Fruit fly (Drosophila melanogaster) whole organism, embryonic: Measurements from ENCODE around the gene Spc25.
A peak's percentile ranks its signal among the peaks of the same experiment; 100 is the strongest.

Experiments
- Abd-B ChIP-seq: fragments of 200-800 bp; sonication (Bioruptor generic); optimal IDR thresholded peaks from 2 replicates; lab custom pipeline; 2018; ENCODE audit warnings: missing biosample characterization, mild to moderate bottlenecking, missing genetic modification characterization, moderate library complexity
- Adf1 ChIP-seq: fragments of 200-800 bp; sonication (Bioruptor generic); IDR thresholded peaks from 2 replicates; pipeline ENCODE4 v1.3.6; 2022; ENCODE audit warnings: missing biosample characterization, missing genetic modification characterization
- CG10209 ChIP-seq: fragments of 200-800 bp; sonication (Bioruptor generic); optimal IDR thresholded peaks from 3 replicates; lab custom pipeline; 2017; ENCODE audit warnings: missing biosample characterization, mild to moderate bottlenecking, missing genetic modification characterization, missing genetic modification reagents
- CG11560 ChIP-seq: fragments of 200-800 bp; sonication (Bioruptor generic); IDR thresholded peaks from 3 replicates; pipeline ENCODE4 v1.3.6; 2022; ENCODE audit warnings: missing biosample characterization, missing genetic modification characterization
- CG14667 ChIP-seq: fragments of 200-800 bp; sonication (Bioruptor generic); IDR thresholded peaks from 2 replicates; pipeline ENCODE4 v1.3.6; 2022; ENCODE audit warnings: missing biosample characterization, missing genetic modification characterization
- CG14860 ChIP-seq: fragments of 200-800 bp; sonication (Bioruptor generic); IDR thresholded peaks from 3 replicates; pipeline ENCODE4 v1.3.6; 2022; ENCODE audit warnings: missing biosample characterization, missing genetic modification characterization; ENCODE audit not compliant: partially characterized antibody
- CG16813 ChIP-seq: fragments of 200-800 bp; sonication (Bioruptor generic); IDR thresholded peaks from 3 replicates; pipeline ENCODE4 v1.3.6; 2022; ENCODE audit warnings: missing biosample characterization, missing genetic modification characterization; ENCODE audit not compliant: partially characterized antibody
- CG17385 ChIP-seq: fragments of 200-800 bp; sonication (Bioruptor generic); optimal IDR thresholded peaks from 3 replicates; lab custom pipeline; 2018; ENCODE audit warnings: missing biosample characterization, mild to moderate bottlenecking, missing genetic modification characterization
- CG17612 ChIP-seq: fragments of 200-800 bp; sonication (Bioruptor generic); IDR thresholded peaks from 2 replicates; pipeline ENCODE4 v1.3.6; 2022; ENCODE audit warnings: missing biosample characterization, missing genetic modification characterization
- CG17802 ChIP-seq: fragments of 200-800 bp; sonication (Bioruptor generic); optimal IDR thresholded peaks from 2 replicates; lab custom pipeline; 2018; ENCODE audit warnings: missing biosample characterization, mild to moderate bottlenecking, missing genetic modification characterization, moderate library complexity
- CG31388 ChIP-seq: fragments of 200-800 bp; sonication (Bioruptor generic); optimal IDR thresholded peaks from 2 replicates; lab custom pipeline; 2016; ENCODE audit warnings: missing biosample characterization, missing genetic modification characterization
- CG31441 ChIP-seq: fragments of 200-800 bp; sonication (Bioruptor generic); IDR thresholded peaks from 2 replicates; pipeline ENCODE4 v1.3.6; 2022; ENCODE audit warnings: missing biosample characterization, missing genetic modification characterization
- CG32772 ChIP-seq: fragments of 200-800 bp; sonication (Bioruptor generic); IDR thresholded peaks from 2 replicates; pipeline ENCODE4 v1.3.6; 2022; ENCODE audit warnings: missing biosample characterization, missing genetic modification characterization
- CG3407 ChIP-seq: fragments of 200-800 bp; sonication (Bioruptor generic); optimal IDR thresholded peaks from 2 replicates; lab custom pipeline; 2018; ENCODE audit warnings: missing biosample characterization, mild to moderate bottlenecking, missing genetic modification characterization
- CG4360 ChIP-seq: fragments of 200-800 bp; sonication (Bioruptor generic); IDR thresholded peaks from 2 replicates; pipeline ENCODE4 v1.3.6; 2022; ENCODE audit warnings: missing biosample characterization, missing genetic modification characterization
- CG8388 ChIP-seq: fragments of 200-800 bp; sonication (Bioruptor generic); optimal IDR thresholded peaks from 2 replicates; lab custom pipeline; 2019; ENCODE audit warnings: missing biosample characterization, mild to moderate bottlenecking, missing genetic modification characterization, moderate library complexity
- CG9609 ChIP-seq: fragments of 200-800 bp; sonication (Bioruptor generic); optimal IDR thresholded peaks from 3 replicates; lab custom pipeline; 2016; ENCODE audit warnings: missing biosample characterization, missing genetic modification characterization
- CkIIα-i1 ChIP-seq: fragments of 200-800 bp; sonication (Bioruptor generic); IDR thresholded peaks from 2 replicates; pipeline ENCODE4 v1.3.6; 2022; ENCODE audit warnings: missing biosample characterization, missing genetic modification characterization
- CoRest ChIP-seq: fragments of 200-800 bp; sonication (Bioruptor generic); optimal IDR thresholded peaks from 3 replicates; lab custom pipeline; 2018; ENCODE audit warnings: missing biosample characterization, mild to moderate bottlenecking, missing genetic modification characterization, moderate library complexity
- Gug ChIP-seq: fragments of 200-800 bp; sonication (Bioruptor generic); IDR thresholded peaks from 4 replicates; pipeline ENCODE4 v1.3.6; 2022; ENCODE audit warnings: missing biosample characterization, missing genetic modification characterization
- HLHmδ ChIP-seq: fragments of 200-800 bp; sonication (Bioruptor generic); optimal IDR thresholded peaks from 2 replicates; lab custom pipeline; 2018; ENCODE audit warnings: missing biosample characterization, mild to moderate bottlenecking, missing genetic modification characterization, moderate library complexity
- Lhr ChIP-seq: fragments of 200-800 bp; sonication (Bioruptor generic); optimal IDR thresholded peaks from 3 replicates; lab custom pipeline; 2017; ENCODE audit warnings: mild to moderate bottlenecking, missing biosample characterization, missing genetic modification reagents, missing genetic modification characterization
- Nf-YA ChIP-seq: fragments of 200-800 bp; sonication (Bioruptor generic); IDR thresholded peaks from 2 replicates; pipeline ENCODE4 v1.3.6; 2022; ENCODE audit warnings: missing biosample characterization, missing genetic modification characterization
- Opbp ChIP-seq: fragments of 200-800 bp; sonication (Bioruptor generic); IDR thresholded peaks from 3 replicates; pipeline ENCODE4 v1.3.6; 2022; ENCODE audit warnings: missing biosample characterization, missing genetic modification characterization; ENCODE audit not compliant: partially characterized antibody
- Scr ChIP-seq: fragments of 200-800 bp; sonication (Bioruptor generic); IDR thresholded peaks from 2 replicates; pipeline ENCODE4 v1.3.6; 2022; ENCODE audit warnings: missing biosample characterization, missing genetic modification characterization; ENCODE audit not compliant: partially characterized antibody
- Trl ChIP-seq, 3 experiments: fragments of >200 bp in 2 of 3; fragments of 200-800 bp in 1 of 3; sonication (Bioruptor generic) in 1 of 3; optimal IDR thresholded peaks; 2 replicates in 1 of 3; 3 replicates in 2 of 3; lab custom pipeline; 2016 to 2017; ENCODE audit warnings: missing biosample characterization in 1 of 3, missing genetic modification characterization in 1 of 3
- bab2 ChIP-seq: fragments of 200-800 bp; sonication (Bioruptor generic); optimal IDR thresholded peaks from 2 replicates; lab custom pipeline; 2016; ENCODE audit warnings: missing biosample characterization, missing genetic modification characterization
- eyg ChIP-seq: fragments of 200-800 bp; sonication (Bioruptor generic); optimal IDR thresholded peaks from 3 replicates; lab custom pipeline; 2016; ENCODE audit warnings: missing biosample characterization, missing genetic modification characterization
- gfzf ChIP-seq: fragments of 200-800 bp; sonication (Bioruptor generic); optimal IDR thresholded peaks from 2 replicates; lab custom pipeline; 2016; ENCODE audit warnings: missing biosample characterization, mild to moderate bottlenecking, missing genetic modification characterization, moderate library complexity
- gro ChIP-seq: fragments of 200-800 bp; sonication (Bioruptor generic); optimal IDR thresholded peaks from 2 replicates; lab custom pipeline; 2016; ENCODE audit warnings: missing biosample characterization, missing genetic modification characterization
- gt ChIP-seq: fragments of 200-800 bp; sonication (Bioruptor generic); IDR thresholded peaks from 2 replicates; pipeline ENCODE4 v1.3.6; 2022; ENCODE audit warnings: missing biosample characterization, missing genetic modification characterization
- hb ChIP-seq: fragments of 200-800 bp; sonication (Bioruptor generic); IDR thresholded peaks from 3 replicates; pipeline ENCODE4 v1.3.6; 2022; ENCODE audit warnings: missing biosample characterization, missing genetic modification characterization; ENCODE audit not compliant: partially characterized antibody
- kah ChIP-seq: fragments of 200-800 bp; sonication (Bioruptor generic); optimal IDR thresholded peaks from 2 replicates; lab custom pipeline; 2018; ENCODE audit warnings: missing biosample characterization, mild to moderate bottlenecking, missing genetic modification characterization
- lov ChIP-seq, 2 experiments: fragments of 200-800 bp in 1 of 2; fragments of >200 bp in 1 of 2; sonication (Bioruptor generic) in 1 of 2; IDR thresholded peaks in 1 of 2; optimal IDR thresholded peaks in 1 of 2; 2 replicates in 1 of 2; 3 replicates in 1 of 2; pipeline versions ENCODE4 v1.3.6 to Lab custom; 2017 to 2022; ENCODE audit warnings: missing biosample characterization in 1 of 2, missing genetic modification characterization in 1 of 2
- luna ChIP-seq: fragments of 200-800 bp; sonication (Bioruptor generic); optimal IDR thresholded peaks from 2 replicates; lab custom pipeline; 2016; ENCODE audit warnings: missing biosample characterization, missing genetic modification characterization
- otp ChIP-seq: fragments of 200-800 bp; sonication (Bioruptor generic); IDR thresholded peaks from 3 replicates; pipeline ENCODE4, ENCODE4 v1.3.6; 2022; ENCODE audit warnings: missing biosample characterization, missing genetic modification characterization
- p53 ChIP-seq: fragments of 200-800 bp; sonication (Bioruptor generic); optimal IDR thresholded peaks from 2 replicates; lab custom pipeline; 2016; ENCODE audit warnings: missing biosample characterization, missing genetic modification characterization
- salm ChIP-seq: fragments of 200-800 bp; sonication (Bioruptor generic); optimal IDR thresholded peaks from 2 replicates; lab custom pipeline; 2018; ENCODE audit warnings: missing biosample characterization, mild to moderate bottlenecking, missing genetic modification characterization
- sc ChIP-seq, 3 experiments: fragments of >200 bp in 2 of 3; fragments of 200-800 bp in 1 of 3; sonication (Bioruptor generic) in 1 of 3; optimal IDR thresholded peaks; 2 replicates in 2 of 3; 3 replicates in 1 of 3; lab custom pipeline; 2017; ENCODE audit warnings: mild to moderate bottlenecking in 1 of 3, missing biosample characterization in 1 of 3, missing genetic modification characterization in 1 of 3, missing genetic modification reagents in 1 of 3
- sisA ChIP-seq: fragments of 200-800 bp; sonication (Bioruptor generic); IDR thresholded peaks from 2 replicates; pipeline ENCODE4 v1.3.6; 2022; ENCODE audit warnings: missing biosample characterization, missing genetic modification characterization
- tna ChIP-seq: fragments of 200-800 bp; sonication (Bioruptor generic); IDR thresholded peaks from 2 replicates; pipeline ENCODE4 v1.3.6; 2022; ENCODE audit warnings: missing biosample characterization, missing genetic modification characterization; ENCODE audit not compliant: partially characterized antibody
- trem ChIP-seq: fragments of 200-800 bp; optimal IDR thresholded peaks from 3 replicates; lab custom pipeline; 2019; ENCODE audit warnings: missing biosample characterization, mild to moderate bottlenecking, missing genetic modification characterization, moderate library complexity
- tup ChIP-seq: fragments of 200-800 bp; sonication (Bioruptor generic); optimal IDR thresholded peaks from 2 replicates; lab custom pipeline; 2016; ENCODE audit warnings: missing biosample characterization, mild to moderate bottlenecking, missing genetic modification characterization, moderate library complexity
- wdn ChIP-seq: fragments of 200-800 bp; sonication (Bioruptor generic); IDR thresholded peaks from 2 replicates; pipeline ENCODE4 v1.3.6; 2022; ENCODE audit warnings: missing biosample characterization, missing genetic modification characterization
- wor ChIP-seq: fragments of 200-800 bp; sonication (Bioruptor generic); IDR thresholded peaks from 2 replicates; pipeline ENCODE4 v1.3.6; 2022; ENCODE audit warnings: missing biosample characterization, missing genetic modification characterization
- zf30C ChIP-seq: fragments of 200-800 bp; sonication (Bioruptor generic); optimal IDR thresholded peaks from 3 replicates; lab custom pipeline; 2018; ENCODE audit warnings: missing biosample characterization, mild to moderate bottlenecking, missing genetic modification characterization

The Spc25 gene

DNA sequence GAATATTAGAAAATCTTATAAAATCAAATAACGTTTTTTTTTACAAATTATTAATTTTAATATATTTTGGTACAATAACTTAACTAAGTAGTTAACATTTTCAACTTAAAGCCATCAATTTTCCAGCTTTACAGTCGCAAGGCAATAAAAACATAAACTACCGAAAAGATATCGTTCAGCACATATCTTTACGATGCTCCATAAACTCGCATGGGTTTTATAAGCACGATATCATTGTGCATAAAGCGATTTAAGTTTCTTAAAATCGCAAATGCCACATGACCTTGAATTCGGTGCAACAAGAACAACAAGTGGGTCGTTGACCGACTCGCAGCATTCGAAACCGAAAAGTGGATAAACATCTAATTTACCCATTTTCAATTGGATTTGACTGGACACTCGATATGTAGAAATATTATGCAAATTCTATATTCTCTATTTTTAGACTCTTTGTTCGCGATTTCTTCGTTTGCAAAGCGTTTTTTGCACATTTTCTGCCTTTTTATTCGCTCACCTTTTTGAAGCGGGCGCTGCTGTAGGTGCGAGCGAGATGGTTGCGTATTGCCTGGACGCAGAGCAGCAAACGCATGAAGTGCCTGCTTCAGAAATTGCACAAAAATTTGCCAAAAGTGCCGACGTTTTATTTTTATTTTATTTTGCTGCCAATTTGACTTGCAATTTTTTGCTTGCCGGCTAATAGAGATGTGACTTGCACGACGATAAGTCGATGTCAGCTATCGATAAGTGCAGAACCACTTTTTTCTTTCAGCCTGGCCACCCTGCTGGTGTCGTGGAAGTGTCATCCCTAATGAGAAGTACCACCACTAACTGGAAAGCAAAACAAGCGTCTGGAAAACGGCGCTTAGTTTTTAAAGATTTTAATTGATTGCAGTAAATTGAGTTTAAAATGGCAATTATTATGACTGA is at the start of gene Spc25 (continued):
- TF ChIP-seq Trl (optimal IDR thresholded peaks at IDR 0.05; lab: Kevin White, UChicago) (no peak), Trl (GFP tag; optimal IDR thresholded peaks at IDR 0.05; lab: Kevin White, UChicago) (peak; percentile 67), lov (optimal IDR thresholded peaks at IDR 0.05; lab: Kevin White, UChicago) (no peak), lov (GFP tag; IDR thresholded peaks at IDR 0.05; lab: Robert Waterston, UW) (0 out of 3 replicates have a peak, but pooled peaks have one; percentile 32), CoRest (tag; lab: Kevin White, UChicago) (no peak), CG17612 (GFP tag; lab: Robert Waterston, UW) (peak; percentile 25; the same call in 1 of the 2 replicates), wdn (GFP tag; lab: Robert Waterston, UW) (no peak), Opbp (GFP tag; lab: Robert Waterston, UW) (peak; percentile 97), Gug (GFP tag; lab: Robert Waterston, UW) (peak; percentile 84), CG32772 (GFP tag; lab: Robert Waterston, UW) (peak; percentile 73), Adf1 (GFP tag; lab: Robert Waterston, UW) (no peak), HLHmδ (GFP tag; lab: Kevin White, UChicago) (no peak), CkIIα-i1 (no peak), CG9609 (GFP tag; lab: Kevin White, UChicago) (peak; percentile 52), gt (GFP tag; lab: Robert Waterston, UW) (no peak), CG14667 (0 out of 2 replicates have a peak, but pooled peaks have one; percentile 4), Abd-B (GFP tag; lab: Kevin White, UChicago) (no peak), sc (optimal IDR thresholded peaks at IDR 0.05; lab: Kevin White, UChicago) (no peak), sc (GFP tag; optimal IDR thresholded peaks at IDR 0.05; lab: Kevin White, UChicago) (no peak), sisA (GFP tag; lab: Robert Waterston, UW) (no peak; the same call in 1 of the 2 replicates), tup (GFP tag; lab: Kevin White, UChicago) (no peak), CG4360 (GFP tag; lab: Robert Waterston, UW) (no peak), kah (GFP tag; lab: Kevin White, UChicago) (no peak), trem (tag; lab: Kevin White, UChicago) (peak; percentile 84), p53 (GFP tag; lab: Kevin White, UChicago) (peak; percentile 34), Lhr (GFP tag; lab: Kevin White, UChicago) (peak; percentile 60), CG17802 (tag; lab: Kevin White, UChicago) (no peak), luna (GFP tag; lab: Kevin White, UChicago) (peak; percentile 36), CG14860 (peak; percentile 88), CG10209 (GFP tag; lab: Kevin White, UChicago) (no peak), CG31388 (no peak), salm (no peak), Nf-YA (GFP tag; lab: Robert Waterston, UW) (no peak), otp (0 out of 3 replicates have a peak, but pooled peaks have one; percentile 47), zf30C (GFP tag; lab: Kevin White, UChicago) (no peak), gfzf (GFP tag; lab: Kevin White, UChicago) (peak; percentile 33), bab2 (GFP tag; lab: Kevin White, UChicago) (peak; percentile 36), eyg (GFP tag; lab: Kevin White, UChicago) (peak; percentile 24), CG3407 (no peak), tna (GFP tag; lab: Robert Waterston, UW) (peak; percentile 87), CG31441 (no peak), CG17385 (GFP tag; lab: Kevin White, UChicago) (no peak), Scr (peak; percentile 94), wor (GFP tag; lab: Robert Waterston, UW) (no peak), CG11560 (tag; lab: Robert Waterston, UW) (no peak), hb (GFP tag; lab: Robert Waterston, UW) (peak; percentile 93), CG16813 (GFP tag; lab: Robert Waterston, UW) (peak; percentile 95), CG8388 (GFP tag; lab: Kevin White, UChicago) (peak; percentile 22), gro (no peak)
